Worm (Caenorhabditis elegans): Measurements from ENCODE around the gene cah-5.

Gene cah-5

DNA sequence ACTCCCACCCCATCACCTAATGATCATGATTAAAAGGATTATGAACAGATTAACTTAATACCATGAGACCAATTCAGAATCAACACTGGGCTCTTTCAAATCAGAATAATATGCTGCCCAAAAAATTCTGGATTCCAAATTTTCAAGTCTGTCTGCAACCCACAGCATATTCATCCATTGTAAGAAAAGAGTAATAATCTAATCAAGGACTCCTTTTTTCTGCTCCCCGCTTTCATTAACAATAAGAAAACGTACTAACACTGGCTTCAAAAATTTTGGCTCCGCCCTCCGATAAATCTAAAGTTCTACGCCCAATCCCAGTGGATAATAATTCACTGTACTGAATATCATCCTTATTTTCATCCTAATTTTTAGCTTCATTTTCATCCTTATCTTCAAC is 31.6 kb upstream of the cah-5 start:
- TF ChIP-seq sma-3 (GFP tag; optimal IDR thresholded peaks at IDR 0.05) (no peak), unc-55 (GFP tag; optimal IDR thresholded peaks at IDR 0.05) (no peak)

DNA sequence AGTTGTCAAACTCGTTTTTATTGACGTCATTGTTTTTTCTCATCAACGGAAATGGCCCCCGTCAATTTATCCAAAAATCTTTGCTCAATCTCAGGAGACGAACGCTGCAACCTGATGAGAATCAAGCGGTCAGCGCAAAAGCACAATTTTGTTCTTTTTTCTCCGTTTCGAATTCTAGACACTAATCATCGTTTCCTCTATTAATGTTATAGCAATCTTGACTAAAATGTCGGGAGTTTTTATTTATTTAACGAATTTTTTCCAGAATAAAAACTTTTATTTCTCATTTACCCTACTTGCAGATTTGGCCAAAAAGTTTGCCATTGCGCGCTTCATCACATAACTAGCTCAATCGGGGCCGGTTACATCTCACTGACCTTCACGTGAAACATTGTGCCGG is 30.5 kb upstream of the cah-5 start, which contains the start of gene F01E11.18:
TSS of gene F01E11.18 (plus strand) at position 301 of the 400 bp plus-strand sequence.
- TF ChIP-seq nhr-23 (tag; optimal IDR thresholded peaks at IDR 0.05) = no peak
- no peak for TF ChIP-seq R02D3.7 (tag; optimal IDR thresholded peaks at IDR 0.05)
- no peak for TF ChIP-seq nhr-25 (tag; optimal IDR thresholded peaks at IDR 0.05)
- TF ChIP-seq egl-27 (tag; optimal IDR thresholded peaks at IDR 0.05) = no peak
- TF ChIP-seq ztf-1 (GFP tag; conservative IDR thresholded peaks at IDR 0.05) = no peak
- no peak for TF ChIP-seq mab-5 (tag; optimal IDR thresholded peaks at IDR 0.05)
- TF ChIP-seq gmeb-1 (tag; optimal IDR thresholded peaks at IDR 0.05) = no peak
- TF ChIP-seq unc-62 (GFP tag; optimal IDR thresholded peaks at IDR 0.05) = no peak
- TF ChIP-seq ceh-82 (tag; optimal IDR thresholded peaks at IDR 0.05) = no peak
- no peak for TF ChIP-seq peb-1 (tag; optimal IDR thresholded peaks at IDR 0.05)
- TF ChIP-seq ceh-16 (tag; optimal IDR thresholded peaks at IDR 0.05) = no peak
- TF ChIP-seq nhr-11 (tag; optimal IDR thresholded peaks at IDR 0.05) = no peak
- TF ChIP-seq nhr-10 (tag; optimal IDR thresholded peaks at IDR 0.05) = no peak

DNA sequence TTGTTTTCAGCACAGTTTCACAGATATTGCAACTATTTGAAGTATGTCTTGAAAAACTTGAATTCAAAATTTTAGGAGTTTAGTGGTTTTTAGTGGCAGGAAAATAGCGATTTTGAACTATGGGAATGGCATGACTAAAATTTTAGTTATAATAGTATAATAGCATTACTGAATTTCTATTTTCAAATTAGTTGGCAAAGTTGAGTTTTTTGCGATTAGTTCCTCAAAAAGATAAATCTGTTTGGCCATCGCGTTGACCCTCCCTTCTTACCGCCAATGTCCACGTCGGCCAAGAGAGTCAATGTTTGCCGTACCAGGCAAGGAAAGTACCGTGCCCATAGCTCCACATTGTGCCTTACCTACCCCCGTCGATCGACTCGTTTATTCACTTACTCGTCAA is 28.4 kb upstream of the cah-5 start, which contains the start of gene ugt-57:
TSS of gene ugt-57 (plus strand) at position 301 of the 400 bp plus-strand sequence.
- TF ChIP-seq alr-1 (tag; optimal IDR thresholded peaks at IDR 0.05) (no peak), F13H6.1 (tag; optimal IDR thresholded peaks at IDR 0.05) (no peak), nhr-6 (tag; optimal IDR thresholded peaks at IDR 0.05) (no peak), unc-39 (tag; optimal IDR thresholded peaks at IDR 0.05) (no peak), skn-1 (tag; optimal IDR thresholded peaks at IDR 0.05) (no peak), zag-1 (tag; optimal IDR thresholded peaks at IDR 0.05) (no peak), ceh-82 (tag; optimal IDR thresholded peaks at IDR 0.05) (no peak), nhr-21 (tag; optimal IDR thresholded peaks at IDR 0.05) (no peak), nhr-10 (tag; optimal IDR thresholded peaks at IDR 0.05) (no peak), mdl-1 (tag; optimal IDR thresholded peaks at IDR 0.05) (no peak), snpc-4 (tag; optimal IDR thresholded peaks at IDR 0.05) (no peak), R02D3.7 (tag; optimal IDR thresholded peaks at IDR 0.05) (no peak), aly-2 (tag; optimal IDR thresholded peaks at IDR 0.05) (no peak), lin-39 (tag; optimal IDR thresholded peaks at IDR 0.05) (no peak), sma-3 (GFP tag; optimal IDR thresholded peaks at IDR 0.05) (no peak), nhr-129 (tag; optimal IDR thresholded peaks at IDR 0.05) (no peak)

DNA sequence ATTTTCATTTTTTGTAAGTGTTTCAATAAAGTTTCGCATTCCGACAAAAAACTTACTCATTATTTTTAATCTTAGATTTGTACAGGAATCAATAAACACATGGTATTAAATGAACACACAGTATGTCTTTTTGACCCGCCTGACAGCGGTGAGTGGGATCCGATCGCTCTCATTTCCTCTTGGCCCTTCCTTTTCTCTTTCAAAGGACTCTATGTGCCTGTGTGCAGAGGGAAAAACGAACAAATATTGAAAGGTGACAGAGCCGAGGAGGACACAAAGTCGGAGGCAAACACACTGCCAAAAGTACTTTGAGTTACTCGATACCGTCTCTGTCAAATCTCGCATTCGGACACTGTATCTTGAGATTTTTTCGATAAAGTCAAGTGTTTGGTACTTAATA is 23.4 kb upstream of the cah-5 start, which contains the start of the genes F01E11.20 and tsp-16:
TSS of gene F01E11.20 (minus strand) at position 101 of the 400 bp plus-strand sequence.
TSS of gene tsp-16 (minus strand) at position 173 of the 400 bp plus-strand sequence.
- TF ChIP-seq ZK546.5 (tag; optimal IDR thresholded peaks at IDR 0.05) (no peak), nhr-23 (tag; optimal IDR thresholded peaks at IDR 0.05) (no peak), nhr-6 (tag; optimal IDR thresholded peaks at IDR 0.05) (no peak), blmp-1 (tag; optimal IDR thresholded peaks at IDR 0.05; ENCODE audit: insufficient read depth) (no peak), dmd-4 (tag; optimal IDR thresholded peaks at IDR 0.05) (no peak), nhr-129 (tag; optimal IDR thresholded peaks at IDR 0.05) (peak; percentile 11), mdl-1 (tag; optimal IDR thresholded peaks at IDR 0.05) (no peak), nhr-25 (tag; optimal IDR thresholded peaks at IDR 0.05) (no peak), lin-11 (tag; optimal IDR thresholded peaks at IDR 0.05) (no peak), F13H6.1 (tag; optimal IDR thresholded peaks at IDR 0.05) (peak; percentile 24), sma-3 (GFP tag; optimal IDR thresholded peaks at IDR 0.05) (no peak), ztf-1 (GFP tag; conservative IDR thresholded peaks at IDR 0.05) (no peak), crh-2 (tag; optimal IDR thresholded peaks at IDR 0.05) (no peak)

DNA sequence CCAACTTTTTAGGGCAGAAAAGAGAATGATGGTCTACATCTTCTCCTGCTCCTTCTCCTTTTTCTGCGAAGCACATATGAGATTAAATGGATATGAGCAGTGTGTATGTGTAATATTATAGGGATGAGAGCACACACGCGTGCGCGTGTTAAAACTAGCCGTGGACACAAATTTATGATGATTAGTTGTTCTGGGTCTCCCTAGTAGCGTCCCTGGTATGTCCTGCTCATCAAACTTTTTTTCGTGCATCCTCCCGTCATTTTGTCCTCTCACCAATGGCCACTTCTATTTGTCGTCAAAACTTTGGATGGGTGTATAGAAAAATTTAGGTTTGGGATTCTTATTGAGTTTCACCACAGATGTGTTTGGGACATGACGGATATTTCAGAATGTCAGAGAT is 17.9 kb upstream of the cah-5 start:
- TF ChIP-seq nhr-11 (tag; optimal IDR thresholded peaks at IDR 0.05) (no peak), sma-9 (GFP tag; optimal IDR thresholded peaks at IDR 0.05) (no peak), sma-9 (tag; optimal IDR thresholded peaks at IDR 0.05) (no peak), dmd-4 (tag; optimal IDR thresholded peaks at IDR 0.05) (no peak)

- TF ChIP-seq ZK546.5 (tag; optimal IDR thresholded peaks at IDR 0.05) (no peak), nhr-77 (tag; optimal IDR thresholded peaks at IDR 0.05) (no peak), elt-1 (tag; optimal IDR thresholded peaks at IDR 0.05) (no peak), fos-1 (tag; optimal IDR thresholded peaks at IDR 0.05) (no peak), sma-9 (GFP tag; optimal IDR thresholded peaks at IDR 0.05) (no peak), sma-9 (tag; optimal IDR thresholded peaks at IDR 0.05) (no peak), mdl-1 (tag; optimal IDR thresholded peaks at IDR 0.05) (no peak), snpc-4 (tag; optimal IDR thresholded peaks at IDR 0.05) (no peak)
Observed at ce11 chrX:7005475-7005874, 14.4 kb upstream of the cah-5 start, which contains the start of gene tyra-2. Gene tyra-2 (minus strand): TSS chrX:7005575.
